Worm (Caenorhabditis elegans) whole organism, mixed stage, embryonic: Measurements from ENCODE around the gene xtr-1.

Experiments
- ceh-83 ChIP-seq: fragments of 200-800 bp; sonication (Bioruptor generic); optimal IDR thresholded peaks from 2 replicates; lab custom pipeline; 2018; ENCODE audit warnings: mild to moderate bottlenecking, missing genetic modification characterization, missing compliant biosample characterization
- elt-1 ChIP-seq: sonication (generic microtip); optimal IDR thresholded peaks from 2 replicates; lab custom pipeline; 2017; ENCODE audit warnings: missing genetic modification characterization, mild to moderate bottlenecking, missing compliant biosample characterization, antibody characterized with exemption, moderate library complexity, borderline replicate concordance; ENCODE audit not compliant: insufficient read depth

ce11 chrX:11852494-11852893 is at the start of gene xtr-1:
- TF ChIP-seq elt-1, result no peak
- TF ChIP-seq ceh-83 (GFP tag; lab: Kevin White, UChicago), result no peak
